Worm (Caenorhabditis elegans): ENCODE results near the gene srx-120.

srx-120 gene

ce11 chrII:12550940-12551339 is 19.9 kb downstream of the srx-120 start:
- TF ChIP-seq dve-1 (tag; optimal IDR thresholded peaks at IDR 0.05; ENCODE audit: insufficient read depth) = no peak
- peak; percentile 55 for TF ChIP-seq aha-1 (tag)

- peak in 1 of 2 experiments; percentile 89 for TF ChIP-seq unc-62 (GFP tag; optimal IDR thresholded peaks at IDR 0.05 in 1 of 2)
- TF ChIP-seq unc-62 (tag; optimal IDR thresholded peaks at IDR 0.05) = no peak
- no peak for TF ChIP-seq lim-7 (GFP tag; IDR thresholded peaks at IDR 0.05)
Observed at ce11 chrII:12555579-12555978, 24.5 kb downstream of the srx-120 start, which contains the start of gene F49C5.11. Gene F49C5.11, plus strand, starts transcription at chrII:12555879.

ce11 chrII:12560210-12560609 is 29.2 kb downstream of the srx-120 start, which contains the start of gene F49C5.12:
Gene F49C5.12, minus strand, starts transcription at chrII:12560310.
- TF ChIP-seq arid-1 (GFP tag; conservative IDR thresholded peaks at IDR 0.05) (no peak), dve-1 (tag; optimal IDR thresholded peaks at IDR 0.05; ENCODE audit: insufficient read depth) (no peak), spr-3 (GFP tag; optimal IDR thresholded peaks at IDR 0.05) (no peak), ceh-44 (GFP tag; IDR thresholded peaks at IDR 0.05) (no peak), gei-8 (GFP tag; optimal IDR thresholded peaks at IDR 0.05) (no peak), hif-1 (tag; optimal IDR thresholded peaks at IDR 0.05) (no peak), daf-12 (tag; optimal IDR thresholded peaks at IDR 0.05) (no peak)

ce11 chrII:12565851-12566250 is 34.8 kb downstream of the srx-120 start, which contains the start of gene F49C5.7:
Gene F49C5.7, plus strand, starts transcription at chrII:12566151.
- TF ChIP-seq skn-1 (tag; optimal IDR thresholded peaks at IDR 0.05) (no peak), duxl-1 (tag; optimal IDR thresholded peaks at IDR 0.05; ENCODE audit: poor library complexity) (no peak), mdt-29 (GFP tag; IDR thresholded peaks at IDR 0.05) (no peak), D1046.2 (GFP tag; IDR thresholded peaks at IDR 0.05) (no peak), sdz-12 (GFP tag; optimal IDR thresholded peaks at IDR 0.05) (no peak), ztf-11 (tag; optimal IDR thresholded peaks at IDR 0.05) (no peak), F37D6.2 (tag; optimal IDR thresholded peaks at IDR 0.05) (no peak), spr-3 (GFP tag; optimal IDR thresholded peaks at IDR 0.05) (no peak), aha-1 (tag) (no peak), ztf-7 (tag; optimal IDR thresholded peaks at IDR 0.05) (no peak), lin-39 (tag; optimal IDR thresholded peaks at IDR 0.05) (no peak), madf-5 (GFP tag; IDR thresholded peaks at IDR 0.05) (no peak), mes-2 (tag; optimal IDR thresholded peaks at IDR 0.05; ENCODE audit: poor library complexity, severe bottlenecking) (no peak), aly-2 (tag; optimal IDR thresholded peaks at IDR 0.05) (no peak), dpl-1 (GFP tag; optimal IDR thresholded peaks at IDR 0.05) (no peak), zip-11 (GFP tag; IDR thresholded peaks at IDR 0.05) (no peak), mxl-3 (GFP tag; optimal IDR thresholded peaks at IDR 0.05) (no peak)

ce11 chrII:12570523-12570922 is 39.5 kb downstream of the srx-120 start, which contains the start of gene Y38E10A.1:
Gene Y38E10A.1, minus strand, starts transcription at chrII:12570623.
- TF ChIP-seq madf-9 (GFP tag; conservative IDR thresholded peaks at IDR 0.05) = no peak
- no peak for TF ChIP-seq fkh-10 (GFP tag; optimal IDR thresholded peaks at IDR 0.05)
- no peak for TF ChIP-seq hlh-11 (tag; optimal IDR thresholded peaks at IDR 0.05)
- TF ChIP-seq tag-97 (GFP tag; IDR thresholded peaks at IDR 0.05) = no peak
- TF ChIP-seq F10B5.3 (tag; optimal IDR thresholded peaks at IDR 0.05) = no peak
- no peak for TF ChIP-seq lim-7 (GFP tag; IDR thresholded peaks at IDR 0.05)
- TF ChIP-seq nhr-10 (tag; optimal IDR thresholded peaks at IDR 0.05) = no peak
- no peak for TF ChIP-seq nhr-41 (GFP tag; IDR thresholded peaks at IDR 0.05)
- no peak for TF ChIP-seq ztf-11 (tag; optimal IDR thresholded peaks at IDR 0.05)
- TF ChIP-seq F26F4.8 (GFP tag; conservative IDR thresholded peaks at IDR 0.05) = no peak
- TF ChIP-seq aha-1 (tag) = no peak
- no peak for TF ChIP-seq nhr-102 (tag; optimal IDR thresholded peaks at IDR 0.05)
- TF ChIP-seq ces-1 (GFP tag; optimal IDR thresholded peaks at IDR 0.05) = no peak
- no peak for TF ChIP-seq lin-1 (GFP tag; IDR thresholded peaks at IDR 0.05)

Data from whole organism, L4 larva.